Worm (Caenorhabditis elegans) whole organism, mixed stage, embryonic: ENCODE data around the gene trmt-10C.2.

Experiments
- bed-3 ChIP-seq: fragments of 200-800 bp; sonication (Bioruptor generic); optimal IDR thresholded peaks from 3 replicates; lab custom pipeline; 2018; ENCODE audit warnings: mild to moderate bottlenecking, missing genetic modification characterization, moderate library complexity, missing compliant biosample characterization
- blmp-1 ChIP-seq: fragments of 150-350 bp; optimal IDR thresholded peaks from 2 replicates; lab custom pipeline; 2014; ENCODE audit warnings: missing biosample characterization, missing genetic modification characterization
- ces-1 ChIP-seq: fragments of 150-350 bp; optimal IDR thresholded peaks from 2 replicates; lab custom pipeline; 2014; ENCODE audit warnings: missing biosample characterization, missing genetic modification reagents, missing genetic modification characterization
- elt-1 ChIP-seq: sonication (generic microtip); optimal IDR thresholded peaks from 2 replicates; lab custom pipeline; 2017; ENCODE audit warnings: missing genetic modification characterization, mild to moderate bottlenecking, missing compliant biosample characterization, antibody characterized with exemption, moderate library complexity, borderline replicate concordance; ENCODE audit not compliant: insufficient read depth
- elt-3 ChIP-seq: fragments of 150-350 bp; optimal IDR thresholded peaks from 2 replicates; lab custom pipeline; 2014; ENCODE audit warnings: missing biosample characterization, missing genetic modification characterization
- hlh-1 ChIP-seq: fragments of 150-350 bp; optimal IDR thresholded peaks from 2 replicates; lab custom pipeline; 2014; ENCODE audit warnings: missing biosample characterization, missing genetic modification reagents, missing genetic modification characterization
- lsy-2 ChIP-seq: fragments of 150-350 bp; optimal IDR thresholded peaks from 2 replicates; lab custom pipeline; 2014; ENCODE audit warnings: missing biosample characterization, missing genetic modification characterization
- mep-1 ChIP-seq: fragments of 150-350 bp; optimal IDR thresholded peaks from 2 replicates; lab custom pipeline; 2017; ENCODE audit warnings: missing biosample characterization, missing genetic modification reagents, missing genetic modification characterization, inconsistent platforms
- nhr-12 ChIP-seq: fragments of 150-350 bp; optimal IDR thresholded peaks from 2 replicates; lab custom pipeline; 2014; ENCODE audit warnings: missing biosample characterization, missing genetic modification characterization
- nhr-237 ChIP-seq: fragments of 150-350 bp; optimal IDR thresholded peaks from 2 replicates; lab custom pipeline; 2014; ENCODE audit warnings: missing biosample characterization, missing genetic modification characterization
- nhr-28 ChIP-seq: fragments of 150-350 bp; optimal IDR thresholded peaks from 2 replicates; lab custom pipeline; 2014; ENCODE audit warnings: missing biosample characterization, missing genetic modification characterization
- nhr-76 ChIP-seq: sonication (generic microtip); optimal IDR thresholded peaks from 2 replicates; lab custom pipeline; 2017; ENCODE audit warnings: missing biosample characterization, missing genetic modification characterization
- pha-4 ChIP-seq: fragments of 150-350 bp; optimal IDR thresholded peaks from 2 replicates; lab custom pipeline; 2018; ENCODE audit warnings: missing biosample characterization, missing genetic modification reagents, missing genetic modification characterization
- unc-39 ChIP-seq: fragments of 150-350 bp; optimal IDR thresholded peaks from 2 replicates; lab custom pipeline; 2014; ENCODE audit warnings: missing biosample characterization, missing genetic modification characterization

DNA sequence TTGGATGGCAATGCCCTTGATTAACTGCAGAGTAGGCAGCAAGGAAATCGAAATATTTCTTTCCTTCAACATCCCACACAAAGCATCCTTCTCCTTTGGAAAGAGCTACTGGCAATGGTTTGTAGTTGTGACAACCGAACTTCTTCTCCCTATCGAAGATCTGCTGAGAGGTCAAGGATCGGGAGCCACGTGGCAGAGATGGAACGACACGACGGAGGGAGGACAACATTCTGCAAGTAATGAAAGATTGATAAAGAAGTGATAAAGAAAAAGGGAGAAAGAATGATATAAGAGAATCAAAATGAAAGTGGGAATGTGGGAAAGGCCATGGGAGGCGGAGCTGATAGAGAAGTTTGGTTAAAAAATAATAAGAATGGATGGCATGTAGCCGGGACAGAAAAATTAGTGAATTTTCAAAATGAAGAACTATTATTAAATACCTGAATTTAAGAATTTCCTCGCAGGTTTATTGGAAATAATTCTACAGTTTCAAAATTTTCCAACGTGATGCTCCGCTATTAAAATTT lies 49.7 kb downstream of the trmt-10C.2 start, which contains the start of gene oatr-1:
- no peak for TF ChIP-seq hlh-1 (tag; lab: Kevin White, UChicago)
- no peak for TF ChIP-seq blmp-1 (tag; lab: Kevin White, UChicago)
- no peak for TF ChIP-seq elt-3 (tag; lab: Kevin White, UChicago)
- no peak for TF ChIP-seq nhr-28 (tag; lab: Kevin White, UChicago)
- no peak for TF ChIP-seq bed-3 (GFP tag; lab: Kevin White, UChicago)
- no peak for TF ChIP-seq mep-1 (tag; lab: Kevin White, UChicago)
- no peak for TF ChIP-seq unc-39 (tag; lab: Kevin White, UChicago)
- TF ChIP-seq nhr-237 (tag; lab: Kevin White, UChicago) = no peak
- no peak for TF ChIP-seq nhr-12
- no peak for TF ChIP-seq lsy-2
- no peak for TF ChIP-seq nhr-76 (tag; lab: Kevin White, UChicago)
- TF ChIP-seq pha-4 (tag; lab: Kevin White, UChicago) = no peak
- no peak for TF ChIP-seq ces-1 (GFP tag; lab: Kevin White, UChicago)
- no peak for TF ChIP-seq elt-1
